Worm (Caenorhabditis elegans) whole organism, L4/young adult: ENCODE results near the gene B0546.5.

ENCODE experiments used
- W03F9.2 ChIP-seq: fragments of 150-350 bp; optimal IDR thresholded peaks from 2 replicates; lab custom pipeline; 2014; ENCODE audit warnings: missing biosample characterization, missing genetic modification characterization
- dao-5 ChIP-seq: sonication (generic microtip); optimal IDR thresholded peaks from 2 replicates; lab custom pipeline; 2016; ENCODE audit warnings: missing genotype, missing genetic modification characterization, moderate library complexity, missing compliant biosample characterization

- no peak for TF ChIP-seq dao-5
- no peak for TF ChIP-seq W03F9.2 (tag; lab: Kevin White, UChicago)
These were observed 37.9 kb downstream of the B0546.5 start for ce11 chrIV:3352019-3352418.
